Fruit fly (Drosophila melanogaster) whole organism, prepupa: ENCODE results near the gene CG32152.

ENCODE experiments used
- CG15336 ChIP-seq: fragments of 200-800 bp; sonication (Bioruptor generic); IDR thresholded peaks from 2 replicates; pipeline ENCODE4 v1.3.6; 2022; ENCODE audit warnings: missing biosample characterization, missing genetic modification characterization
- CG31627 ChIP-seq: fragments of 200-800 bp; sonication (Bioruptor generic); optimal IDR thresholded peaks from 3 replicates; lab custom pipeline; 2016; ENCODE audit warnings: missing biosample characterization, missing genetic modification characterization
- CG6163 ChIP-seq: fragments of 200-800 bp; sonication (Bioruptor generic); IDR thresholded peaks from 3 replicates; pipeline ENCODE4 v1.3.6; 2022; ENCODE audit warnings: missing biosample characterization, missing genetic modification characterization
- CG6792 ChIP-seq: fragments of 200-800 bp; sonication (Bioruptor generic); optimal IDR thresholded peaks from 3 replicates; lab custom pipeline; 2016; ENCODE audit warnings: missing biosample characterization, missing genetic modification characterization
- CG8632 ChIP-seq: fragments of 200-800 bp; sonication (Bioruptor generic); optimal IDR thresholded peaks from 3 replicates; lab custom pipeline; 2016; ENCODE audit warnings: missing biosample characterization, missing genetic modification characterization
- Eip75B ChIP-seq: fragments of 200-800 bp; sonication (Bioruptor generic); optimal IDR thresholded peaks from 3 replicates; lab custom pipeline; 2016; ENCODE audit warnings: missing biosample characterization, missing genetic modification characterization
- Eip78C ChIP-seq: fragments of 200-800 bp; sonication (Bioruptor generic); peaks from one replicate; lab custom pipeline; 2016; ENCODE audit warnings: missing biosample characterization, missing genetic modification characterization
- Gug ChIP-seq: fragments of 200-800 bp; sonication (Bioruptor generic); IDR thresholded peaks from 2 replicates; pipeline ENCODE4 v1.3.6; 2022; ENCODE audit warnings: missing biosample characterization, missing genetic modification characterization
- Met ChIP-seq: fragments of 200-800 bp; sonication (Bioruptor generic); optimal IDR thresholded peaks from 3 replicates; lab custom pipeline; 2016; ENCODE audit warnings: missing biosample characterization, missing genetic modification characterization
- OdsH ChIP-seq: fragments of 200-800 bp; sonication (Bioruptor generic); optimal IDR thresholded peaks from 3 replicates; lab custom pipeline; 2016; ENCODE audit warnings: missing biosample characterization, missing genetic modification characterization
- Smox ChIP-seq: fragments of 200-800 bp; sonication (Bioruptor generic); optimal IDR thresholded peaks from 3 replicates; lab custom pipeline; 2016; ENCODE audit warnings: missing biosample characterization, missing genetic modification characterization
- cyc ChIP-seq: fragments of 200-800 bp; sonication (Bioruptor generic); optimal IDR thresholded peaks from 3 replicates; lab custom pipeline; 2016; ENCODE audit warnings: missing biosample characterization, missing genetic modification characterization
- dsx ChIP-seq: fragments of 200-800 bp; optimal IDR thresholded peaks from 3 replicates; lab custom pipeline; 2019; ENCODE audit warnings: missing biosample characterization, mild to moderate bottlenecking, missing genetic modification characterization, moderate library complexity; ENCODE audit not compliant: poor library complexity, severe bottlenecking
- svp ChIP-seq: fragments of 200-800 bp; sonication (Bioruptor generic); peaks from one replicate; lab custom pipeline; 2016; ENCODE audit warnings: missing biosample characterization, missing genetic modification characterization

dm6 chr3L:16164150-16165039 lies 20.6 kb upstream of the CG32152 start, which contains the start of gene CG5151:
- TF ChIP-seq OdsH, result no peak
- TF ChIP-seq CG6792, result no peak
- TF ChIP-seq CG6163 (GFP tag; lab: Robert Waterston, UW), result peak; percentile 59; the same call in 2 of the 3 replicates
- peak; percentile 20 for TF ChIP-seq CG8632 (GFP tag; lab: Kevin White, UChicago)
- peak; percentile 64 for TF ChIP-seq svp (GFP tag; lab: Kevin White, UChicago)
- TF ChIP-seq Eip75B (GFP tag; lab: Kevin White, UChicago), result peak; percentile 43
- no peak for TF ChIP-seq Gug (GFP tag; lab: Robert Waterston, UW)
- TF ChIP-seq Smox (GFP tag; lab: Kevin White, UChicago), result peak; percentile 33
- no peak for TF ChIP-seq CG31627 (GFP tag; lab: Kevin White, UChicago)
- TF ChIP-seq Eip78C (GFP tag; lab: Kevin White, UChicago), result peak; percentile 79
- peak; percentile 57 for TF ChIP-seq dsx (GFP tag; lab: Kevin White, UChicago)
- TF ChIP-seq cyc (GFP tag; lab: Kevin White, UChicago), result no peak
- no peak; the same call in none of the 2 replicates for TF ChIP-seq CG15336 (GFP tag; lab: Robert Waterston, UW)
- TF ChIP-seq Met (GFP tag; lab: Kevin White, UChicago), result no peak
